Worm (Caenorhabditis elegans) whole organism, midembryonic: ENCODE data around the gene ZK381.8.

Experiments
- T22C8.4 ChIP-seq: fragments of 200-800 bp; sonication (Bioruptor generic); IDR thresholded peaks from 2 replicates; pipeline ENCODE4 v1.3.6; 2022; ENCODE audit warnings: missing genetic modification characterization, missing compliant biosample characterization
- cog-1 ChIP-seq: sonication (generic microtip); optimal IDR thresholded peaks from 2 replicates; lab custom pipeline; 2016; ENCODE audit warnings: missing genetic modification characterization, missing compliant biosample characterization
- flt-1 ChIP-seq: fragments of 200-800 bp; sonication (Bioruptor generic); IDR thresholded peaks from 2 replicates; pipeline ENCODE4 v1.3.6; 2022; ENCODE audit warnings: missing genetic modification characterization, missing compliant biosample characterization
- klf-2 ChIP-seq: fragments of 200-800 bp; sonication (Bioruptor generic); conservative IDR thresholded peaks from 2 replicates; pipeline ENCODE4 v1.3.6; 2022; ENCODE audit warnings: missing genetic modification reagents, missing genetic modification characterization, missing compliant biosample characterization
- med-1 ChIP-seq: sonication (generic microtip); optimal IDR thresholded peaks from 2 replicates; lab custom pipeline; 2017; ENCODE audit warnings: missing genetic modification characterization, mild to moderate bottlenecking, missing compliant biosample characterization, antibody characterized with exemption, missing genetic modification reagents; ENCODE audit not compliant: insufficient read depth
- ref-1 ChIP-seq: fragments of 200-800 bp; sonication (Bioruptor generic); conservative IDR thresholded peaks from 2 replicates; pipeline ENCODE4 v1.3.6; 2022; ENCODE audit warnings: missing genetic modification reagents, missing genetic modification characterization, missing compliant biosample characterization
- tab-1 ChIP-seq: fragments of 200-800 bp; sonication (Bioruptor generic); IDR thresholded peaks from 2 replicates; pipeline ENCODE4 v1.3.6; 2022; ENCODE audit warnings: missing genetic modification characterization, missing compliant biosample characterization
- ztf-23 ChIP-seq: fragments of 200-800 bp; sonication (Bioruptor generic); IDR thresholded peaks from 2 replicates; pipeline ENCODE4 v1.3.6; 2022; ENCODE audit warnings: missing genetic modification reagents, missing genetic modification characterization, missing compliant biosample characterization
- ztf-29 ChIP-seq: fragments of 200-800 bp; sonication (Bioruptor generic); IDR thresholded peaks from 2 replicates; pipeline ENCODE4 v1.3.6; 2022; ENCODE audit warnings: missing genetic modification reagents, missing genetic modification characterization, missing compliant biosample characterization

Gene ZK381.8

ce11 chrIV:6974162-6974938 lies 4.2 kb upstream of the ZK381.8 start:
- no peak for TF ChIP-seq cog-1 (tag; lab: Kevin White, UChicago)
- TF ChIP-seq klf-2 (GFP tag; lab: Robert Waterston, UW): no peak
- no peak for TF ChIP-seq T22C8.4 (GFP tag; lab: Robert Waterston, UW)
- TF ChIP-seq ztf-23: no peak
- no peak for TF ChIP-seq tab-1 (GFP tag; lab: Robert Waterston, UW)
- no peak for TF ChIP-seq flt-1 (GFP tag; lab: Robert Waterston, UW)
- TF ChIP-seq ref-1 (GFP tag; lab: Robert Waterston, UW): no peak
- TF ChIP-seq ztf-29: no peak

ce11 chrIV:6972427-6972826 lies 2.3 kb upstream of the ZK381.8 start, which contains the start of gene nhr-249:
TSS of gene nhr-249 (minus strand) at chrIV:6972527.
- no peak for TF ChIP-seq med-1
- no peak for TF ChIP-seq ref-1 (GFP tag; lab: Robert Waterston, UW)
- no peak for TF ChIP-seq cog-1 (tag; lab: Kevin White, UChicago)
- no peak for TF ChIP-seq ztf-23

- TF ChIP-seq klf-2 (GFP tag; lab: Robert Waterston, UW) (no peak), cog-1 (tag; lab: Kevin White, UChicago) (no peak), ztf-23 (no peak), med-1 (no peak), T22C8.4 (GFP tag; lab: Robert Waterston, UW) (no peak)
These were observed 1.0 kb upstream of the ZK381.8 start, which contains the start of gene ZK381.62 for ce11 chrIV:6971213-6971612. TSS of gene ZK381.62 (minus strand) at chrIV:6971313.

ce11 chrIV:6965192-6965591 lies 5.0 kb downstream of the ZK381.8 start, which contains the start of gene ZK381.2:
TSS of gene ZK381.2 (plus strand) at chrIV:6965492.
- TF ChIP-seq T22C8.4 (GFP tag; lab: Robert Waterston, UW) (no peak), med-1 (no peak), ref-1 (GFP tag; lab: Robert Waterston, UW) (no peak), flt-1 (GFP tag; lab: Robert Waterston, UW) (no peak), tab-1 (GFP tag; lab: Robert Waterston, UW) (no peak), ztf-29 (no peak), cog-1 (tag; lab: Kevin White, UChicago) (no peak), klf-2 (GFP tag; lab: Robert Waterston, UW) (no peak), ztf-23 (no peak)

ce11 chrIV:6964508-6964907 lies 5.7 kb downstream of the ZK381.8 start, which contains the start of gene B0478.3:
TSS of gene B0478.3 (minus strand) at chrIV:6964608.
- TF ChIP-seq klf-2 (GFP tag; lab: Robert Waterston, UW): no peak

- TF ChIP-seq tab-1 (GFP tag; lab: Robert Waterston, UW): no peak
- no peak for TF ChIP-seq cog-1 (tag; lab: Kevin White, UChicago)
- no peak for TF ChIP-seq med-1
- TF ChIP-seq T22C8.4 (GFP tag; lab: Robert Waterston, UW): no peak
- TF ChIP-seq ref-1 (GFP tag; lab: Robert Waterston, UW): no peak
- TF ChIP-seq flt-1 (GFP tag; lab: Robert Waterston, UW): no peak
- TF ChIP-seq klf-2 (GFP tag; lab: Robert Waterston, UW): no peak
- TF ChIP-seq ztf-23: no peak
- TF ChIP-seq ztf-29: no peak
These were observed 10.7 kb downstream of the ZK381.8 start for ce11 chrIV:6959483-6959882.

ce11 chrIV:6958696-6959095 lies 11.5 kb downstream of the ZK381.8 start:
- TF ChIP-seq ztf-23: no peak
- no peak for TF ChIP-seq T22C8.4 (GFP tag; lab: Robert Waterston, UW)
- no peak for TF ChIP-seq klf-2 (GFP tag; lab: Robert Waterston, UW)
- TF ChIP-seq cog-1 (tag; lab: Kevin White, UChicago): no peak
- TF ChIP-seq ref-1 (GFP tag; lab: Robert Waterston, UW): no peak
- no peak for TF ChIP-seq flt-1 (GFP tag; lab: Robert Waterston, UW)
- no peak for TF ChIP-seq ztf-29
- TF ChIP-seq tab-1 (GFP tag; lab: Robert Waterston, UW): no peak
- no peak for TF ChIP-seq med-1

ce11 chrIV:6957341-6957740 lies 12.8 kb downstream of the ZK381.8 start, which contains the start of gene jnk-1:
TSS of gene jnk-1 (plus strand) at chrIV:6957641.
- TF ChIP-seq ztf-23 (no peak), cog-1 (tag; lab: Kevin White, UChicago) (no peak), flt-1 (GFP tag; lab: Robert Waterston, UW) (no peak), T22C8.4 (GFP tag; lab: Robert Waterston, UW) (no peak), ref-1 (GFP tag; lab: Robert Waterston, UW) (no peak), ztf-29 (no peak), tab-1 (GFP tag; lab: Robert Waterston, UW) (no peak), klf-2 (GFP tag; lab: Robert Waterston, UW) (no peak), med-1 (no peak)

ce11 chrIV:6956668-6957067 lies 13.5 kb downstream of the ZK381.8 start:
- TF ChIP-seq tab-1 (GFP tag; lab: Robert Waterston, UW): no peak
- TF ChIP-seq ref-1 (GFP tag; lab: Robert Waterston, UW): no peak
- TF ChIP-seq flt-1 (GFP tag; lab: Robert Waterston, UW): no peak
- TF ChIP-seq klf-2 (GFP tag; lab: Robert Waterston, UW): no peak
- TF ChIP-seq T22C8.4 (GFP tag; lab: Robert Waterston, UW): no peak
- TF ChIP-seq ztf-23: no peak
- TF ChIP-seq med-1: no peak
- TF ChIP-seq cog-1 (tag; lab: Kevin White, UChicago): no peak
- TF ChIP-seq ztf-29: no peak

ce11 chrIV:6954682-6955081 lies 15.5 kb downstream of the ZK381.8 start:
- no peak for TF ChIP-seq klf-2 (GFP tag; lab: Robert Waterston, UW)
- TF ChIP-seq ref-1 (GFP tag; lab: Robert Waterston, UW): no peak
- TF ChIP-seq cog-1 (tag; lab: Kevin White, UChicago): no peak
- TF ChIP-seq T22C8.4 (GFP tag; lab: Robert Waterston, UW): no peak
- TF ChIP-seq tab-1 (GFP tag; lab: Robert Waterston, UW): no peak
- TF ChIP-seq flt-1 (GFP tag; lab: Robert Waterston, UW): no peak
- TF ChIP-seq ztf-29: no peak
- no peak for TF ChIP-seq med-1
- TF ChIP-seq ztf-23: no peak
